Fruit fly (Drosophila melanogaster): ENCODE results near the gene PNPase.

- peak; percentile 70 for TF ChIP-seq Myc (optimal IDR thresholded peaks at IDR 0.05)
- no peak for TF ChIP-seq Hr78 (GFP tag; optimal IDR thresholded peaks at IDR 0.05)
- peak; percentile 98 for TF ChIP-seq HLH106 (tag; optimal IDR thresholded peaks at IDR 0.05)
- peak; percentile 91 to 99 for TF ChIP-seq foxo (GFP tag; optimal IDR thresholded peaks at IDR 0.05)
- no peak for TF ChIP-seq usp (GFP tag; optimal IDR thresholded peaks at IDR 0.05)
- TF ChIP-seq Abd-B (GFP tag; optimal IDR thresholded peaks at IDR 0.05) = no peak
- no peak for TF ChIP-seq pan (optimal IDR thresholded peaks at IDR 0.05)
- TF ChIP-seq CrebA (GFP tag; optimal IDR thresholded peaks at IDR 0.05; ENCODE audit: borderline replicate concordance) = peak; percentile 89
Observed at dm6 chr3R:31384108-31384507, 21.1 kb downstream of the PNPase start.
